Fruit fly (Drosophila melanogaster) whole organism, adult: ENCODE results near the gene CG11555.

Experiments
- CG11617 ChIP-seq: fragments of 200-800 bp; sonication (Bioruptor generic); optimal IDR thresholded peaks from 2 replicates; lab custom pipeline; 2017; ENCODE audit warnings: mild to moderate bottlenecking, missing biosample characterization, missing genetic modification reagents, missing genetic modification characterization
- CG14711 ChIP-seq: fragments of 200-800 bp; sonication (Bioruptor generic); optimal IDR thresholded peaks from 2 replicates; lab custom pipeline; 2018; ENCODE audit warnings: missing biosample characterization, mild to moderate bottlenecking, missing genetic modification characterization, moderate library complexity
- CG1620 ChIP-seq: fragments of 200-800 bp; sonication (Bioruptor generic); optimal IDR thresholded peaks from 2 replicates; lab custom pipeline; 2016; ENCODE audit warnings: missing biosample characterization, missing genetic modification characterization
- CG33017 ChIP-seq: fragments of 200-800 bp; sonication (Bioruptor generic); optimal IDR thresholded peaks from 2 replicates; lab custom pipeline; 2018; ENCODE audit warnings: missing biosample characterization, mild to moderate bottlenecking, missing genetic modification characterization, moderate library complexity
- CG5204 ChIP-seq: fragments of 200-800 bp; sonication (Bioruptor generic); optimal IDR thresholded peaks from 2 replicates; lab custom pipeline; 2016; ENCODE audit warnings: missing biosample characterization, missing genetic modification characterization
- CG7101 ChIP-seq: fragments of 200-800 bp; sonication (Bioruptor generic); optimal IDR thresholded peaks from 2 replicates; lab custom pipeline; 2018; ENCODE audit warnings: missing biosample characterization, mild to moderate bottlenecking, missing genetic modification characterization, moderate library complexity
- Clk ChIP-seq: fragments of 200-800 bp; sonication (Bioruptor generic); optimal IDR thresholded peaks from 2 replicates; lab custom pipeline; 2017; ENCODE audit warnings: missing biosample characterization, missing genetic modification characterization
- Crg-1 ChIP-seq: fragments of 200-800 bp; sonication (Bioruptor generic); optimal IDR thresholded peaks from 2 replicates; lab custom pipeline; 2016; ENCODE audit warnings: missing biosample characterization, missing genetic modification characterization
- Hr96 ChIP-seq: fragments of 200-800 bp; sonication (Bioruptor generic); optimal IDR thresholded peaks from 2 replicates; lab custom pipeline; 2016; ENCODE audit warnings: missing biosample characterization, missing genetic modification characterization
- cnc ChIP-seq, 2 experiments: fragments of >200 bp; optimal IDR thresholded peaks; 2 replicates each; lab custom pipeline; 2017
- ovo ChIP-seq: fragments of 200-800 bp; sonication (Bioruptor generic); optimal IDR thresholded peaks from 2 replicates; lab custom pipeline; 2016; ENCODE audit warnings: missing biosample characterization, missing genetic modification characterization
- pad ChIP-seq: fragments of 200-800 bp; sonication (Bioruptor generic); optimal IDR thresholded peaks from 3 replicates; lab custom pipeline; 2017; ENCODE audit warnings: missing biosample characterization, missing genetic modification characterization, mild to moderate bottlenecking, moderate library complexity, missing genetic modification reagents
- tj ChIP-seq: fragments of 200-800 bp; sonication (Bioruptor generic); optimal IDR thresholded peaks from 3 replicates; lab custom pipeline; 2017; ENCODE audit warnings: missing biosample characterization, mild to moderate bottlenecking, missing genetic modification characterization, moderate library complexity
- toe ChIP-seq: fragments of 200-800 bp; sonication (Bioruptor generic); optimal IDR thresholded peaks from 2 replicates; lab custom pipeline; 2016; ENCODE audit warnings: missing biosample characterization, missing genetic modification characterization

DNA sequence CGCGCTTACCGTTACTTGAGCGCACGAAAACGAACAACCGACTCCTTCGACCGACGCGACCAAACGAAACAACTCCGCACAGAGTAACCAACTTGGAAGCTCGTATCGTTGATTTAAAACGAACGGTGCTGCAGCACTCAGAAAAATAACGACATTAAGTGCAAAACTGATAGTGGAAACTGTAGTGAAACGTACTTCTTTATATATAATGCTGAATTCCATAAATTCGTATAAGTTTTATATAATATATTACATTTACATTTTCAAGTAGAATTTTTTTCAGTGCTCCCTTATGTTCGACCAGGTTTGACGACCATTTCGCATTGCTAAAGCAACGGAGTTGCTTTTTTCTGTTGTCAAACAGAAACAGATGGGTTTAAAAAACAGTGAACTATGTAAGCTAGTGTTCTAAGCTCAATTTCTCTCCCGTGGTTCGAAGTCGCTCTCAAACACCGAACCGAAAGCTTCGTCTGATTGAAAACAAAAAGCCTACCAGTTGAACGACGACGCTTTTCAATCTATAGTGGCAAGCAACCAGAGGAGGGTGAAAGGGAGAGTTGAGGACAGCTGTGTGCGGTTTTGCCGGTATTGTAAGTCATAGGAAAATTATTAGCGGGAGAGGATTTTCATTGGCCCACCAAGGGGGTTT is 6.1 kb upstream of the CG11555 start, which contains the start of gene CG17075:
- TF ChIP-seq Crg-1 (peak; percentile 13), CG7101 (tag; lab: Kevin White, UChicago) (peak; percentile 76), ovo (no peak), Clk (GFP tag; lab: Kevin White, UChicago) (peak; percentile 46), cnc (optimal IDR thresholded peaks at IDR 0.05; lab: Kevin White, UChicago) (no peak), CG14711 (tag; lab: Kevin White, UChicago) (peak; percentile 59), tj (peak; percentile 20), Hr96 (GFP tag; lab: Kevin White, UChicago) (no peak), CG1620 (GFP tag; lab: Kevin White, UChicago) (no peak), CG5204 (GFP tag; lab: Kevin White, UChicago) (no peak), CG33017 (tag; lab: Kevin White, UChicago) (peak; percentile 82), CG11617 (GFP tag; lab: Kevin White, UChicago) (peak; percentile 61), toe (GFP tag; lab: Kevin White, UChicago) (peak; percentile 48), pad (GFP tag; lab: Kevin White, UChicago) (no peak)
